Fruit fly (Drosophila melanogaster) whole organism, embryonic: Measurements from ENCODE around the gene cbt.

ENCODE experiments used
- Atf-2 ChIP-seq: fragments of 200-800 bp; sonication (Bioruptor generic); optimal IDR thresholded peaks from 2 replicates; lab custom pipeline; 2016; ENCODE audit warnings: missing biosample characterization, missing genetic modification characterization
- CG11504 ChIP-seq: fragments of 200-800 bp; sonication (Bioruptor generic); optimal IDR thresholded peaks from 3 replicates; lab custom pipeline; 2019; ENCODE audit warnings: missing biosample characterization, mild to moderate bottlenecking, missing genetic modification characterization, moderate library complexity
- CG12299 ChIP-seq: fragments of 200-800 bp; sonication (Bioruptor generic); optimal IDR thresholded peaks from 2 replicates; lab custom pipeline; 2018; ENCODE audit warnings: missing biosample characterization, mild to moderate bottlenecking, missing genetic modification characterization
- CG13287 ChIP-seq: fragments of 200-800 bp; sonication (Bioruptor generic); IDR thresholded peaks from 2 replicates; pipeline ENCODE4 v1.3.6; 2022; ENCODE audit warnings: missing biosample characterization, missing genetic modification characterization; ENCODE audit not compliant: partially characterized antibody
- CG13624 ChIP-seq: fragments of 200-800 bp; sonication (Bioruptor generic); optimal IDR thresholded peaks from 2 replicates; lab custom pipeline; 2016; ENCODE audit warnings: missing biosample characterization, missing genetic modification characterization
- CG14965 ChIP-seq: fragments of 200-800 bp; sonication (Bioruptor generic); optimal IDR thresholded peaks from 2 replicates; lab custom pipeline; 2016; ENCODE audit warnings: missing biosample characterization, missing genetic modification characterization, borderline replicate concordance
- CG1529 ChIP-seq: fragments of 200-800 bp; sonication (Bioruptor generic); optimal IDR thresholded peaks from 3 replicates; lab custom pipeline; 2018; ENCODE audit warnings: missing biosample characterization, missing genetic modification characterization
- CG18011 ChIP-seq: fragments of 200-800 bp; sonication (Bioruptor generic); optimal IDR thresholded peaks from 2 replicates; lab custom pipeline; 2017; ENCODE audit warnings: missing biosample characterization, missing genetic modification characterization, mild to moderate bottlenecking, moderate library complexity, missing genotype
- CG2116 ChIP-seq: fragments of 200-800 bp; sonication (Bioruptor generic); optimal IDR thresholded peaks from 3 replicates; lab custom pipeline; 2018; ENCODE audit warnings: missing biosample characterization, mild to moderate bottlenecking, missing genetic modification characterization
- CG2199 ChIP-seq: fragments of 200-800 bp; sonication (Bioruptor generic); IDR thresholded peaks from 3 replicates; pipeline ENCODE4 v1.3.6; 2022; ENCODE audit warnings: missing biosample characterization, missing genetic modification characterization
- CG31365 ChIP-seq: fragments of 200-800 bp; sonication (Bioruptor generic); optimal IDR thresholded peaks from 2 replicates; lab custom pipeline; 2018; ENCODE audit warnings: missing biosample characterization, mild to moderate bottlenecking, missing genetic modification characterization
- CG33557 ChIP-seq: fragments of 200-800 bp; sonication (Bioruptor generic); optimal IDR thresholded peaks from 2 replicates; lab custom pipeline; 2019; ENCODE audit warnings: missing biosample characterization, mild to moderate bottlenecking, missing genetic modification characterization, moderate library complexity
- CG3407 ChIP-seq: fragments of 200-800 bp; sonication (Bioruptor generic); optimal IDR thresholded peaks from 2 replicates; lab custom pipeline; 2018; ENCODE audit warnings: missing biosample characterization, mild to moderate bottlenecking, missing genetic modification characterization
- CG34422 ChIP-seq: fragments of 200-800 bp; sonication (Bioruptor generic); IDR thresholded peaks from 3 replicates; pipeline ENCODE4 v1.3.6; 2022; ENCODE audit warnings: missing biosample characterization, missing genetic modification characterization
- CG3726 ChIP-seq: fragments of 200-800 bp; sonication (Bioruptor generic); IDR thresholded peaks from 3 replicates; pipeline ENCODE4, ENCODE4 v1.3.6; 2022; ENCODE audit warnings: missing biosample characterization, missing genetic modification characterization
- CG4707 ChIP-seq: fragments of 200-800 bp; sonication (Bioruptor generic); optimal IDR thresholded peaks from 2 replicates; lab custom pipeline; 2018; ENCODE audit warnings: missing biosample characterization, mild to moderate bottlenecking, missing genetic modification characterization, moderate library complexity
- CG5180 ChIP-seq: fragments of 200-800 bp; sonication (Bioruptor generic); optimal IDR thresholded peaks from 3 replicates; lab custom pipeline; 2017; ENCODE audit warnings: missing biosample characterization, missing genetic modification characterization, mild to moderate bottlenecking, moderate library complexity, missing genetic modification reagents
- CG6175 ChIP-seq: fragments of 200-800 bp; sonication (Bioruptor generic); IDR thresholded peaks from 3 replicates; pipeline ENCODE4 v1.3.6; 2022; ENCODE audit warnings: missing biosample characterization, missing genetic modification characterization
- CG6272 ChIP-seq: fragments of 200-800 bp; sonication (Bioruptor generic); IDR thresholded peaks from 2 replicates; pipeline ENCODE4 v1.3.6; 2022; ENCODE audit warnings: missing biosample characterization, missing genetic modification characterization
- CG6689 ChIP-seq: fragments of 200-800 bp; sonication (Bioruptor generic); IDR thresholded peaks from 2 replicates; pipeline ENCODE4 v1.3.6; 2022; ENCODE audit warnings: missing biosample characterization, missing genetic modification characterization
- CG7987 ChIP-seq: fragments of 200-800 bp; sonication (Bioruptor generic); optimal IDR thresholded peaks from 2 replicates; lab custom pipeline; 2018; ENCODE audit warnings: missing biosample characterization, mild to moderate bottlenecking, missing genetic modification characterization, moderate library complexity
- CG9609 ChIP-seq: fragments of 200-800 bp; sonication (Bioruptor generic); optimal IDR thresholded peaks from 3 replicates; lab custom pipeline; 2016; ENCODE audit warnings: missing biosample characterization, missing genetic modification characterization
- CG9797 ChIP-seq: fragments of 200-800 bp; sonication (Bioruptor generic); optimal IDR thresholded peaks from 3 replicates; lab custom pipeline; 2018; ENCODE audit warnings: missing biosample characterization, mild to moderate bottlenecking, missing genetic modification characterization
- CG9876 ChIP-seq: fragments of 200-800 bp; sonication (Bioruptor generic); optimal IDR thresholded peaks from 2 replicates; lab custom pipeline; 2016; ENCODE audit warnings: missing biosample characterization, missing genetic modification characterization
- Camta ChIP-seq: fragments of 200-800 bp; sonication (Bioruptor generic); optimal IDR thresholded peaks from 2 replicates; lab custom pipeline; 2016; ENCODE audit warnings: missing biosample characterization, missing genetic modification characterization
- Gug ChIP-seq: fragments of 200-800 bp; sonication (Bioruptor generic); IDR thresholded peaks from 4 replicates; pipeline ENCODE4 v1.3.6; 2022; ENCODE audit warnings: missing biosample characterization, missing genetic modification characterization
- HLH4C ChIP-seq: fragments of 200-800 bp; sonication (Bioruptor generic); IDR thresholded peaks from 3 replicates; pipeline ENCODE4 v1.3.6; 2022; ENCODE audit warnings: missing biosample characterization, missing genetic modification characterization; ENCODE audit not compliant: partially characterized antibody
- MTF-1 ChIP-seq: fragments of 200-800 bp; sonication (Bioruptor generic); optimal IDR thresholded peaks from 2 replicates; lab custom pipeline; 2018; ENCODE audit warnings: missing biosample characterization, mild to moderate bottlenecking, missing genetic modification characterization, borderline replicate concordance
- Nf-YA ChIP-seq: fragments of 200-800 bp; sonication (Bioruptor generic); IDR thresholded peaks from 2 replicates; pipeline ENCODE4 v1.3.6; 2022; ENCODE audit warnings: missing biosample characterization, missing genetic modification characterization
- NfI ChIP-seq: fragments of 200-800 bp; sonication (Bioruptor generic); optimal IDR thresholded peaks from 3 replicates; lab custom pipeline; 2018; ENCODE audit warnings: missing biosample characterization, mild to moderate bottlenecking, missing genetic modification characterization, moderate library complexity
- Oli ChIP-seq: fragments of 200-800 bp; sonication (Bioruptor generic); optimal IDR thresholded peaks from 2 replicates; lab custom pipeline; 2018; ENCODE audit warnings: missing biosample characterization, mild to moderate bottlenecking, missing genetic modification characterization, moderate library complexity
- Ptx1 ChIP-seq: fragments of 200-800 bp; sonication (Bioruptor generic); IDR thresholded peaks from 2 replicates; pipeline ENCODE4 v1.3.6; 2022; ENCODE audit warnings: missing biosample characterization, missing genetic modification characterization
- Sox102F ChIP-seq: fragments of 200-800 bp; sonication (Bioruptor generic); optimal IDR thresholded peaks from 2 replicates; lab custom pipeline; 2018; ENCODE audit warnings: missing biosample characterization, mild to moderate bottlenecking, missing genetic modification characterization, moderate library complexity
- YL-1 ChIP-seq: fragments of 200-800 bp; sonication (Bioruptor generic); optimal IDR thresholded peaks from 3 replicates; lab custom pipeline; 2017; ENCODE audit warnings: missing biosample characterization, mild to moderate bottlenecking, missing genetic modification characterization
- dm ChIP-seq: fragments of 200-800 bp; sonication (Bioruptor generic); optimal IDR thresholded peaks from 3 replicates; lab custom pipeline; 2016; ENCODE audit warnings: missing biosample characterization, missing genetic modification characterization
- jing ChIP-seq: fragments of 200-800 bp; sonication (Bioruptor generic); optimal IDR thresholded peaks from 2 replicates; lab custom pipeline; 2018; ENCODE audit warnings: missing biosample characterization, mild to moderate bottlenecking, missing genetic modification characterization
- ken ChIP-seq: fragments of 200-800 bp; sonication (Bioruptor generic); IDR thresholded peaks from 3 replicates; pipeline ENCODE4 v1.3.6; 2022; ENCODE audit warnings: missing biosample characterization, missing genetic modification characterization
- knrl ChIP-seq: fragments of 200-800 bp; sonication (Bioruptor generic); IDR thresholded peaks from 3 replicates; pipeline ENCODE4 v1.3.6; 2022; ENCODE audit warnings: missing biosample characterization, missing genetic modification characterization; ENCODE audit not compliant: partially characterized antibody
- pfk ChIP-seq: fragments of 200-800 bp; sonication (Bioruptor generic); optimal IDR thresholded peaks from 2 replicates; lab custom pipeline; 2018; ENCODE audit warnings: missing biosample characterization, mild to moderate bottlenecking, missing genetic modification characterization, moderate library complexity
- pita ChIP-seq: fragments of 200-800 bp; sonication (Bioruptor generic); optimal IDR thresholded peaks from 2 replicates; lab custom pipeline; 2017; ENCODE audit warnings: missing biosample characterization, mild to moderate bottlenecking, missing genetic modification characterization
- pnt ChIP-seq: fragments of 200-800 bp; sonication (Bioruptor generic); optimal IDR thresholded peaks from 3 replicates; lab custom pipeline; 2016; ENCODE audit warnings: missing biosample characterization, missing genetic modification characterization
- sd ChIP-seq: fragments of 200-800 bp; sonication (Bioruptor generic); optimal IDR thresholded peaks from 3 replicates; lab custom pipeline; 2018; ENCODE audit warnings: missing biosample characterization, mild to moderate bottlenecking, missing genetic modification characterization, moderate library complexity
- shn ChIP-seq: fragments of 200-800 bp; sonication (Bioruptor generic); optimal IDR thresholded peaks from 3 replicates; lab custom pipeline; 2016; ENCODE audit warnings: missing biosample characterization, missing genetic modification characterization
- slp2 ChIP-seq: fragments of 200-800 bp; sonication (Bioruptor generic); optimal IDR thresholded peaks from 2 replicates; lab custom pipeline; 2016; ENCODE audit warnings: missing biosample characterization, missing genetic modification characterization
- so ChIP-seq: fragments of 200-800 bp; sonication (Bioruptor generic); IDR thresholded peaks from 3 replicates; pipeline ENCODE4 v1.3.6; 2022; ENCODE audit warnings: missing biosample characterization, missing genetic modification characterization
- tap ChIP-seq: fragments of 200-800 bp; optimal IDR thresholded peaks from 3 replicates; lab custom pipeline; 2019; ENCODE audit warnings: missing biosample characterization, mild to moderate bottlenecking, missing genetic modification characterization, moderate library complexity
- tx ChIP-seq: fragments of 200-800 bp; sonication (Bioruptor generic); optimal IDR thresholded peaks from 2 replicates; lab custom pipeline; 2016; ENCODE audit warnings: missing biosample characterization, missing genetic modification characterization

cbt gene

DNA sequence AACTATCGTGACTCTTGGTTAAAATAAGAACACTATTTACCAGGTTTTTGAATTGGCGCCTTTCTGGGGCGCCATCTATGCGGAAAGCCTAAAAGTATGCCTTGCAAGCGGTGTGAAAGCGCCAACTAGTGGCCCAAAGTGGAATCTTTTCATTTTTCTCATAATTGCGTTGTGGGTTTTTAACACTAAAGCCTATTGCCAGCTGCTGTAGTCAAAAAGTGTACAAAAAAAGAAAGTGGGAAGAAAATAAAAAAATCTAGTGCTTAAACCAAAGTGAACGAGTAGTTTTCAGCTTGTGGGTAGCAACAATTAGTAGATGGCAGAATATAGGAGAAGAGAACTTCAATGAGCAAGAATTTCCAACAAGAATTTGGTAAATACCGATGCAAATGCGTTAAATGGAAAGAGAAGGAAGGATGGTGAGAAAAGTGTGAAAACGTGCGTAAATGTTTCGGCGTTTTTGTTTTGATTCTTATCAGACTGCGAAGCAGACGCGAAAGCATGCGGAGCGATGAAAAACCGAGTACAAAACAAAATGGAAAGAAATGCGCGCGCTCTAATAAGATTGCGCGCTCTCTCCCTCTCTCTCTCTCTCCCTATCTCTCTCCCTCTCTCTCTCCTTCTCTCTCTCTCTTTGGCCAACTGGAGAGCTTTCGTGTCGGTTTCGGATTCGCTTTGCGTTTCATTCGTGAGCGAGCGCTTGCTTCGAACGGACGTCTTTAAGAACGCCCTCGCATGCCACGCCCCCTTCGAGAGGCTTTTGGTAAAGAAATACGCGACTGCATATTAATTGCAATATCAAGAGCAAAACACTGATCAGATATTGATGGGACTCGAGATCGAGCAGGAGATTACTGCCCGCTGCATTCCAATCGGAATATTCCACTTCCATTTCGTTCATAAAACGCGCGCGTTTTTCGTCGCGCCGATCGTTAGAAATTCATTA is 10.9 kb upstream of the cbt start (continued):
- peak; percentile 28 for TF ChIP-seq CG3407 (GFP tag; lab: Kevin White, UChicago)
- peak; percentile 65 for TF ChIP-seq CG11504 (tag; lab: Kevin White, UChicago)
- TF ChIP-seq CG6175, result no peak
- no peak for TF ChIP-seq CG1529 (GFP tag; lab: Kevin White, UChicago)
- peak; percentile 80 for TF ChIP-seq CG9876 (GFP tag; lab: Kevin White, UChicago)
- peak; percentile 79 for TF ChIP-seq sd
- no peak for TF ChIP-seq tap (tag; lab: Kevin White, UChicago)
- TF ChIP-seq Camta (GFP tag; lab: Kevin White, UChicago), result peak; percentile 64
- peak; percentile 43 for TF ChIP-seq Nf-YA
- TF ChIP-seq CG4707 (GFP tag; lab: Kevin White, UChicago), result peak; percentile 21
- TF ChIP-seq CG13624, result peak; percentile 53
- peak; percentile 78 for TF ChIP-seq pnt (GFP tag; lab: Kevin White, UChicago)
- TF ChIP-seq so, result peak; percentile 75; the same call in 2 of the 3 replicates
- TF ChIP-seq Oli, result peak; percentile 23
- peak; percentile 73 for TF ChIP-seq CG9609 (GFP tag; lab: Kevin White, UChicago)
- no peak for TF ChIP-seq CG3726 (GFP tag; lab: Robert Waterston, UW)
- TF ChIP-seq CG6272, result 0 out of 2 replicates have a peak, but pooled peaks have one; percentile 16
- TF ChIP-seq Gug (GFP tag; lab: Robert Waterston, UW), result peak; percentile 77; the same call in 3 of the 4 replicates
- TF ChIP-seq pfk (GFP tag; lab: Kevin White, UChicago), result peak; percentile 59
- peak; percentile 22 for TF ChIP-seq jing
- TF ChIP-seq tx, result peak; percentile 70
- peak; percentile 67 for TF ChIP-seq dm
- TF ChIP-seq CG9797 (GFP tag; lab: Kevin White, UChicago), result peak; percentile 25
- TF ChIP-seq slp2, result peak; percentile 72
- no peak for TF ChIP-seq CG33557 (GFP tag; lab: Kevin White, UChicago)
- TF ChIP-seq MTF-1 (GFP tag; lab: Kevin White, UChicago), result peak; percentile 66
- TF ChIP-seq CG31365 (tag; lab: Kevin White, UChicago), result no peak
- peak; percentile 49 for TF ChIP-seq Sox102F (GFP tag; lab: Kevin White, UChicago)
- peak; percentile 74 for TF ChIP-seq CG34422 (GFP tag; lab: Robert Waterston, UW)
- peak; percentile 77 for TF ChIP-seq CG7987
- peak; percentile 58 for TF ChIP-seq YL-1 (GFP tag; lab: Kevin White, UChicago)
- peak; percentile 64 for TF ChIP-seq Atf-2
- TF ChIP-seq CG5180 (GFP tag; lab: Kevin White, UChicago), result peak; percentile 49
- no peak for TF ChIP-seq CG14965 (GFP tag; lab: Kevin White, UChicago)
- TF ChIP-seq CG12299, result no peak
- peak; percentile 16 for TF ChIP-seq pita
- TF ChIP-seq NfI (GFP tag; lab: Kevin White, UChicago), result peak; percentile 78
- TF ChIP-seq CG18011 (GFP tag; lab: Kevin White, UChicago), result peak; percentile 33
- peak; percentile 70 for TF ChIP-seq Ptx1
- peak; percentile 41 for TF ChIP-seq HLH4C (GFP tag; lab: Robert Waterston, UW)
- TF ChIP-seq knrl (GFP tag; lab: Robert Waterston, UW), result peak; percentile 49; the same call in 1 of the 3 replicates
- peak; percentile 77 for TF ChIP-seq ken (GFP tag; lab: Robert Waterston, UW)
- TF ChIP-seq CG2116 (GFP tag; lab: Kevin White, UChicago), result peak; percentile 60
- TF ChIP-seq CG2199 (GFP tag; lab: Robert Waterston, UW), result peak; percentile 71; the same call in 2 of the 3 replicates
- peak; percentile 75 for TF ChIP-seq shn
- TF ChIP-seq CG6689 (GFP tag; lab: Robert Waterston, UW), result 0 out of 2 replicates have a peak, but pooled peaks have one; percentile 27
- TF ChIP-seq CG13287 (GFP tag; lab: Robert Waterston, UW), result peak; percentile 64
